Worm (Caenorhabditis elegans) whole organism, midembryonic: Measurements from ENCODE around the gene srh-70.
"Not testable (repeated sequence)": the region's sequence is repeated elsewhere in the genome, so short reads cannot be mapped to it uniquely, and the experiment has no call there.

Experiments
- T22C8.4 ChIP-seq: fragments of 200-800 bp; sonication (Bioruptor generic); IDR thresholded peaks from 2 replicates; pipeline ENCODE4 v1.3.6; 2022; ENCODE audit warnings: missing genetic modification characterization, missing compliant biosample characterization
- cog-1 ChIP-seq: sonication (generic microtip); optimal IDR thresholded peaks from 2 replicates; lab custom pipeline; 2016; ENCODE audit warnings: missing genetic modification characterization, missing compliant biosample characterization
- flt-1 ChIP-seq: fragments of 200-800 bp; sonication (Bioruptor generic); IDR thresholded peaks from 2 replicates; pipeline ENCODE4 v1.3.6; 2022; ENCODE audit warnings: missing genetic modification characterization, missing compliant biosample characterization
- klf-2 ChIP-seq: fragments of 200-800 bp; sonication (Bioruptor generic); conservative IDR thresholded peaks from 2 replicates; pipeline ENCODE4 v1.3.6; 2022; ENCODE audit warnings: missing genetic modification reagents, missing genetic modification characterization, missing compliant biosample characterization
- med-1 ChIP-seq: sonication (generic microtip); optimal IDR thresholded peaks from 2 replicates; lab custom pipeline; 2017; ENCODE audit warnings: missing genetic modification characterization, mild to moderate bottlenecking, missing compliant biosample characterization, antibody characterized with exemption, missing genetic modification reagents; ENCODE audit not compliant: insufficient read depth
- ref-1 ChIP-seq: fragments of 200-800 bp; sonication (Bioruptor generic); conservative IDR thresholded peaks from 2 replicates; pipeline ENCODE4 v1.3.6; 2022; ENCODE audit warnings: missing genetic modification reagents, missing genetic modification characterization, missing compliant biosample characterization
- tab-1 ChIP-seq: fragments of 200-800 bp; sonication (Bioruptor generic); IDR thresholded peaks from 2 replicates; pipeline ENCODE4 v1.3.6; 2022; ENCODE audit warnings: missing genetic modification characterization, missing compliant biosample characterization
- ztf-23 ChIP-seq: fragments of 200-800 bp; sonication (Bioruptor generic); IDR thresholded peaks from 2 replicates; pipeline ENCODE4 v1.3.6; 2022; ENCODE audit warnings: missing genetic modification reagents, missing genetic modification characterization, missing compliant biosample characterization
- ztf-29 ChIP-seq: fragments of 200-800 bp; sonication (Bioruptor generic); IDR thresholded peaks from 2 replicates; pipeline ENCODE4 v1.3.6; 2022; ENCODE audit warnings: missing genetic modification reagents, missing genetic modification characterization, missing compliant biosample characterization

The srh-70 gene

ce11 chrII:12539395-12539794 is 20.7 kb upstream of the srh-70 start:
- TF ChIP-seq klf-2 (GFP tag; lab: Robert Waterston, UW) (no peak), flt-1 (GFP tag; lab: Robert Waterston, UW) (no peak)

- TF ChIP-seq flt-1 (GFP tag; lab: Robert Waterston, UW); ref-1; ztf-29 (GFP tag; lab: Robert Waterston, UW): not testable (repeated sequence)
These were observed 17.5 kb upstream of the srh-70 start, which contains the start of gene F49C5.3 for ce11 chrII:12536203-12536602. TSS of gene F49C5.3 (plus strand) at chrII:12536503.

ce11 chrII:12535297-12535803 is 16.7 kb upstream of the srh-70 start, which contains the start of gene nimk-1:
TSS of gene nimk-1 (plus strand) at chrII:12535753.
- no peak for TF ChIP-seq klf-2 (GFP tag; lab: Robert Waterston, UW)
- no peak for TF ChIP-seq med-1 (GFP tag; lab: Kevin White, UChicago)
- no peak for TF ChIP-seq T22C8.4 (GFP tag; lab: Robert Waterston, UW)
- no peak for TF ChIP-seq tab-1
- TF ChIP-seq ztf-23, result no peak
- TF ChIP-seq flt-1 (GFP tag; lab: Robert Waterston, UW), result no peak
- no peak for TF ChIP-seq ztf-29 (GFP tag; lab: Robert Waterston, UW)
- TF ChIP-seq ref-1, result no peak
- TF ChIP-seq cog-1 (tag; lab: Kevin White, UChicago), result no peak

ce11 chrII:12530958-12531357 is 12.3 kb upstream of the srh-70 start, which contains the start of gene srx-120:
TSS of gene srx-120 (plus strand) at chrII:12531258.
- TF ChIP-seq T22C8.4 (GFP tag; lab: Robert Waterston, UW) (no peak), ref-1 (no peak), cog-1 (tag; lab: Kevin White, UChicago) (no peak), ztf-23 (no peak), tab-1 (no peak)

- TF ChIP-seq cog-1 (tag; lab: Kevin White, UChicago) (no peak), ztf-29 (GFP tag; lab: Robert Waterston, UW) (no peak), ztf-23 (no peak), ref-1 (no peak), med-1 (GFP tag; lab: Kevin White, UChicago) (no peak), flt-1 (GFP tag; lab: Robert Waterston, UW) (no peak), T22C8.4 (GFP tag; lab: Robert Waterston, UW) (no peak), tab-1 (no peak), klf-2 (GFP tag; lab: Robert Waterston, UW) (no peak)
These were observed 9.3 kb upstream of the srh-70 start, which contains the start of gene srx-119 for ce11 chrII:12527947-12528346. TSS of gene srx-119 (plus strand) at chrII:12528247.

ce11 chrII:12525526-12525925 is 6.9 kb upstream of the srh-70 start, which contains the start of gene srx-118:
TSS of gene srx-118 (plus strand) at chrII:12525826.
- TF ChIP-seq tab-1 (no peak), ref-1 (no peak), ztf-29 (GFP tag; lab: Robert Waterston, UW) (no peak), med-1 (GFP tag; lab: Kevin White, UChicago) (no peak), cog-1 (tag; lab: Kevin White, UChicago) (no peak)

- no peak for TF ChIP-seq ztf-23
- TF ChIP-seq ztf-29 (GFP tag; lab: Robert Waterston, UW), result no peak
- TF ChIP-seq flt-1 (GFP tag; lab: Robert Waterston, UW), result 0 out of 2 replicates have a peak, but pooled peaks have one; percentile 33
These were observed 957 bp upstream of the srh-70 start, which contains the start of gene ceh-99 for ce11 chrII:12519616-12520015. TSS of gene ceh-99 (plus strand) at chrII:12519981.

ce11 chrII:12518008-12518407 is 651 bp downstream of the srh-70 start:
- no peak for TF ChIP-seq T22C8.4 (GFP tag; lab: Robert Waterston, UW)
- no peak for TF ChIP-seq flt-1 (GFP tag; lab: Robert Waterston, UW)
- TF ChIP-seq ztf-29 (GFP tag; lab: Robert Waterston, UW), result no peak
- TF ChIP-seq ztf-23, result no peak
- TF ChIP-seq cog-1 (tag; lab: Kevin White, UChicago), result no peak
- TF ChIP-seq ref-1, result no peak
- TF ChIP-seq med-1 (GFP tag; lab: Kevin White, UChicago), result no peak
- TF ChIP-seq tab-1, result no peak
- no peak for TF ChIP-seq klf-2 (GFP tag; lab: Robert Waterston, UW)

- TF ChIP-seq ztf-29 (GFP tag; lab: Robert Waterston, UW), result no peak
- no peak for TF ChIP-seq med-1 (GFP tag; lab: Kevin White, UChicago)
- no peak for TF ChIP-seq T22C8.4 (GFP tag; lab: Robert Waterston, UW)
- no peak for TF ChIP-seq ref-1
- TF ChIP-seq cog-1 (tag; lab: Kevin White, UChicago), result no peak
- TF ChIP-seq klf-2 (GFP tag; lab: Robert Waterston, UW), result no peak
- TF ChIP-seq tab-1, result no peak
- no peak for TF ChIP-seq ztf-23
- no peak for TF ChIP-seq flt-1 (GFP tag; lab: Robert Waterston, UW)
These were observed 2.3 kb downstream of the srh-70 start, which contains the start of gene srh-61 for ce11 chrII:12516313-12516712. TSS of gene srh-61 (minus strand) at chrII:12516413.

ce11 chrII:12514620-12515019 is 4.0 kb downstream of the srh-70 start, which contains the start of gene srh-69:
TSS of gene srh-69 (minus strand) at chrII:12514720.
- TF ChIP-seq cog-1 (tag; lab: Kevin White, UChicago), result no peak
- TF ChIP-seq klf-2 (GFP tag; lab: Robert Waterston, UW), result no peak
- TF ChIP-seq flt-1 (GFP tag; lab: Robert Waterston, UW), result no peak
- TF ChIP-seq T22C8.4 (GFP tag; lab: Robert Waterston, UW), result no peak
- TF ChIP-seq ref-1, result no peak
- no peak for TF ChIP-seq med-1 (GFP tag; lab: Kevin White, UChicago)
- no peak for TF ChIP-seq ztf-23
- TF ChIP-seq tab-1, result no peak
- TF ChIP-seq ztf-29 (GFP tag; lab: Robert Waterston, UW), result no peak
